Fruit fly (Drosophila melanogaster): ENCODE results near the gene Glyp.

Gene Glyp

dm6 chr2L:2162729-2163567 lies 32.3 kb downstream of the Glyp start (continued):
- TF ChIP-seq CHES-1-like (GFP tag; optimal IDR thresholded peaks at IDR 0.05) (no peak), CG2678 (tag; optimal IDR thresholded peaks at IDR 0.05) (peak; percentile 15), Antp (GFP tag; optimal IDR thresholded peaks at IDR 0.05) (no peak), CG2712 (tag; optimal IDR thresholded peaks at IDR 0.05) (peak; percentile 3), PHDP (tag; optimal IDR thresholded peaks at IDR 0.05) (no peak), knrl (GFP tag; IDR thresholded peaks at IDR 0.05; ENCODE audit: partially characterized antibody) (no peak), CG9609 (GFP tag; optimal IDR thresholded peaks at IDR 0.05) (no peak), run (tag; optimal IDR thresholded peaks at IDR 0.05) (no peak), CG12769 (tag; optimal IDR thresholded peaks at IDR 0.05) (peak; percentile 95), Side (GFP tag; optimal IDR thresholded peaks at IDR 0.05) (no peak), HmgD (GFP tag; optimal IDR thresholded peaks at IDR 0.05) (no peak), Hmx (GFP tag; optimal IDR thresholded peaks at IDR 0.05) (no peak), HLH54F (GFP tag; optimal IDR thresholded peaks at IDR 0.05) (no peak), CG1603 (tag; optimal IDR thresholded peaks at IDR 0.05) (peak; percentile 26), CG3847 (GFP tag; IDR thresholded peaks at IDR 0.05) (no peak), CG10321 (GFP tag; IDR thresholded peaks at IDR 0.05) (no peak)

DNA sequence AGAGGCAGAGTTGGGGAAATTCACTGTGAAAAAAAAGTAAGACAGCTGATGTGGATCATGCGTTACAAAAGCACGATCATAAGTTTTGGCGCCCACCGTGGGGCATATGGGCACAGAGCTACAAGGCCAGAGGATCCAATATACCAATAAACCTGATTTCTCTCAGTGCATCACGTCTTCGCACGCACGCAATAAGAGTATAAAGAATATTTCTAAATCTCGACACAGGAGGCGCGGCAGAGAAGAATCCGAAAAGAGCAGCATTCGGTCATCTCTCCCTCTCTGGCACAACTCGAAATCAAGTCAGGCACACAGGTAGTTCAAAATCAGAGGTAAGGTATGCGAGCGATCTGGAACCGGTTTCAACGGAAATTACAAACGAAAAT lies 32.9 kb downstream of the Glyp start:
- TF ChIP-seq CG8944 (GFP tag; optimal IDR thresholded peaks at IDR 0.05), result peak; percentile 90
- TF ChIP-seq gsb-n (tag; optimal IDR thresholded peaks at IDR 0.05), result peak; percentile 89
- peak; percentile 88 for TF ChIP-seq Side (GFP tag; optimal IDR thresholded peaks at IDR 0.05)
- peak; percentile 87 for TF ChIP-seq CG33557 (GFP tag; optimal IDR thresholded peaks at IDR 0.05)
- peak; percentile 81 for TF ChIP-seq CG11696 (GFP tag; IDR thresholded peaks at IDR 0.05)
- no peak for TF ChIP-seq CG10543 (GFP tag; optimal IDR thresholded peaks at IDR 0.05)
- peak; percentile 50 for TF ChIP-seq Jarid2 (GFP tag; optimal IDR thresholded peaks at IDR 0.05)
- peak; percentile 89 for TF ChIP-seq CG4820 (GFP tag; optimal IDR thresholded peaks at IDR 0.05)
- peak; percentile 90 for TF ChIP-seq Ssrp (tag; optimal IDR thresholded peaks at IDR 0.05)
- TF ChIP-seq CTCF (GFP tag; optimal IDR thresholded peaks at IDR 0.05), result peak; percentile 45
- TF ChIP-seq mam (GFP tag; optimal IDR thresholded peaks at IDR 0.05), result peak; percentile 82
- peak; percentile 36 for TF ChIP-seq Bteb2 (GFP tag; optimal IDR thresholded peaks at IDR 0.05)
- TF ChIP-seq CG11695 (GFP tag; IDR thresholded peaks at IDR 0.05), result peak; percentile 85
- TF ChIP-seq Atf-2 (GFP tag; optimal IDR thresholded peaks at IDR 0.05), result peak; percentile 82
- peak; percentile 81 for TF ChIP-seq toy (GFP tag; IDR thresholded peaks at IDR 0.05)
- peak; percentile 97 for TF ChIP-seq CG8765 (GFP tag; IDR thresholded peaks at IDR 0.05)
- TF ChIP-seq Dek (tag; optimal IDR thresholded peaks at IDR 0.05), result peak; percentile 59
- TF ChIP-seq CG9876 (GFP tag; optimal IDR thresholded peaks at IDR 0.05), result peak; percentile 85
- TF ChIP-seq hbn (GFP tag; IDR thresholded peaks at IDR 0.05; ENCODE audit: partially characterized antibody), result no peak
- no peak for TF ChIP-seq HmgD (GFP tag; optimal IDR thresholded peaks at IDR 0.05)
- peak; percentile 87 for TF ChIP-seq en (GFP tag; optimal IDR thresholded peaks at IDR 0.05)
- TF ChIP-seq CG30431 (GFP tag; optimal IDR thresholded peaks at IDR 0.05), result peak; percentile 95
- TF ChIP-seq sob (GFP tag; IDR thresholded peaks at IDR 0.05), result peak; percentile 90
- no peak for TF ChIP-seq HLH4C (GFP tag; IDR thresholded peaks at IDR 0.05; ENCODE audit: partially characterized antibody)
- TF ChIP-seq Usf (GFP tag; optimal IDR thresholded peaks at IDR 0.05), result peak; percentile 90
- peak; percentile 74 for TF ChIP-seq CG12769 (tag; optimal IDR thresholded peaks at IDR 0.05)
- no peak for TF ChIP-seq gro (GFP tag; optimal IDR thresholded peaks at IDR 0.05)
- TF ChIP-seq CG10565 (GFP tag; optimal IDR thresholded peaks at IDR 0.05), result peak; percentile 17
- peak; percentile 92 for TF ChIP-seq pnt (GFP tag; optimal IDR thresholded peaks at IDR 0.05)
- TF ChIP-seq dan (GFP tag; IDR thresholded peaks at IDR 0.05), result peak; percentile 96
- TF ChIP-seq NC2β (GFP tag; optimal IDR thresholded peaks at IDR 0.05), result peak; percentile 83
- peak; percentile 86 for TF ChIP-seq CG2678 (tag; optimal IDR thresholded peaks at IDR 0.05)
- TF ChIP-seq fd102C (GFP tag; optimal IDR thresholded peaks at IDR 0.05), result peak; percentile 90
- peak; percentile 89 for TF ChIP-seq CG10366 (GFP tag; IDR thresholded peaks at IDR 0.05)
- peak; percentile 81 for TF ChIP-seq CG11085 (GFP tag; IDR thresholded peaks at IDR 0.05)
- TF ChIP-seq Six4 (GFP tag; optimal IDR thresholded peaks at IDR 0.05), result peak; percentile 83
- TF ChIP-seq so (GFP tag; IDR thresholded peaks at IDR 0.05), result peak; percentile 74
